Fruit fly (Drosophila melanogaster) whole organism, embryonic: Measurements from ENCODE around the gene CG32388.

Source experiments
- CG10959 ChIP-seq: fragments of 200-800 bp; sonication (Bioruptor generic); IDR thresholded peaks from 2 replicates; pipeline ENCODE4 v1.3.6; 2022; ENCODE audit warnings: missing biosample characterization, missing genetic modification characterization
- CG11093 ChIP-seq: fragments of 200-800 bp; sonication (Bioruptor generic); IDR thresholded peaks from 3 replicates; pipeline ENCODE4 v1.3.6; 2022; ENCODE audit warnings: missing biosample characterization, missing genetic modification characterization
- CG11560 ChIP-seq: fragments of 200-800 bp; sonication (Bioruptor generic); IDR thresholded peaks from 3 replicates; pipeline ENCODE4 v1.3.6; 2022; ENCODE audit warnings: missing biosample characterization, missing genetic modification characterization
- CG1233 ChIP-seq: fragments of 200-800 bp; sonication (Bioruptor generic); optimal IDR thresholded peaks from 4 replicates; lab custom pipeline; 2018; ENCODE audit warnings: missing biosample characterization, mild to moderate bottlenecking, missing genetic modification characterization
- CG13424 ChIP-seq: fragments of 200-800 bp; sonication (Bioruptor generic); optimal IDR thresholded peaks from 2 replicates; lab custom pipeline; 2019; ENCODE audit warnings: missing biosample characterization, mild to moderate bottlenecking, missing genetic modification characterization, moderate library complexity
- CG15011 ChIP-seq: fragments of 200-800 bp; sonication (Bioruptor generic); optimal IDR thresholded peaks from 3 replicates; lab custom pipeline; 2018; ENCODE audit warnings: missing biosample characterization, mild to moderate bottlenecking, missing genetic modification characterization
- CG15479 ChIP-seq: fragments of 200-800 bp; sonication (Bioruptor generic); optimal IDR thresholded peaks from 3 replicates; lab custom pipeline; 2019; ENCODE audit warnings: missing biosample characterization, mild to moderate bottlenecking, missing genetic modification characterization, moderate library complexity
- CG15514 ChIP-seq: fragments of 200-800 bp; sonication (Bioruptor generic); optimal IDR thresholded peaks from 3 replicates; lab custom pipeline; 2017; ENCODE audit warnings: missing biosample characterization, missing genetic modification characterization, mild to moderate bottlenecking, moderate library complexity, missing genetic modification reagents
- CG15601 ChIP-seq: fragments of 200-800 bp; sonication (Bioruptor generic); optimal IDR thresholded peaks from 3 replicates; lab custom pipeline; 2019; ENCODE audit warnings: missing biosample characterization, mild to moderate bottlenecking, missing genetic modification characterization, moderate library complexity
- CG1602 ChIP-seq: fragments of 200-800 bp; sonication (Bioruptor generic); optimal IDR thresholded peaks from 3 replicates; lab custom pipeline; 2016; ENCODE audit warnings: missing biosample characterization, missing genetic modification characterization
- CG17612 ChIP-seq: fragments of 200-800 bp; sonication (Bioruptor generic); IDR thresholded peaks from 2 replicates; pipeline ENCODE4 v1.3.6; 2022; ENCODE audit warnings: missing biosample characterization, missing genetic modification characterization
- CG18011 ChIP-seq: fragments of 200-800 bp; sonication (Bioruptor generic); optimal IDR thresholded peaks from 2 replicates; lab custom pipeline; 2017; ENCODE audit warnings: missing biosample characterization, missing genetic modification characterization, mild to moderate bottlenecking, moderate library complexity, missing genotype
- CG18476 ChIP-seq: fragments of 200-800 bp; sonication (Bioruptor generic); optimal IDR thresholded peaks from 2 replicates; lab custom pipeline; 2016; ENCODE audit warnings: missing biosample characterization, mild to moderate bottlenecking, missing genetic modification characterization
- CG18619 ChIP-seq: fragments of 200-800 bp; sonication (Bioruptor generic); optimal IDR thresholded peaks from 3 replicates; lab custom pipeline; 2017; ENCODE audit warnings: missing biosample characterization, mild to moderate bottlenecking, missing genetic modification characterization
- CG2129 ChIP-seq: fragments of 200-800 bp; sonication (Bioruptor generic); IDR thresholded peaks from 2 replicates; pipeline ENCODE4 v1.3.6; 2022; ENCODE audit warnings: missing biosample characterization, missing genetic modification characterization; ENCODE audit not compliant: partially characterized antibody
- CG32772 ChIP-seq: fragments of 200-800 bp; sonication (Bioruptor generic); IDR thresholded peaks from 2 replicates; pipeline ENCODE4 v1.3.6; 2022; ENCODE audit warnings: missing biosample characterization, missing genetic modification characterization
- CG4328 ChIP-seq: fragments of 200-800 bp; sonication (Bioruptor generic); optimal IDR thresholded peaks from 3 replicates; lab custom pipeline; 2017; ENCODE audit warnings: missing biosample characterization, missing genetic modification reagents, missing genetic modification characterization
- CG4707 ChIP-seq: fragments of 200-800 bp; sonication (Bioruptor generic); optimal IDR thresholded peaks from 2 replicates; lab custom pipeline; 2018; ENCODE audit warnings: missing biosample characterization, mild to moderate bottlenecking, missing genetic modification characterization, moderate library complexity
- CG7963 ChIP-seq: fragments of 200-800 bp; sonication (Bioruptor generic); IDR thresholded peaks from 3 replicates; pipeline ENCODE4 v1.3.6; 2022; ENCODE audit warnings: missing biosample characterization, missing genetic modification characterization; ENCODE audit not compliant: partially characterized antibody
- CG7987 ChIP-seq: fragments of 200-800 bp; sonication (Bioruptor generic); optimal IDR thresholded peaks from 2 replicates; lab custom pipeline; 2018; ENCODE audit warnings: missing biosample characterization, mild to moderate bottlenecking, missing genetic modification characterization, moderate library complexity
- E2f1 ChIP-seq: fragments of 200-800 bp; sonication (Bioruptor generic); IDR thresholded peaks from 2 replicates; pipeline ENCODE4 v1.3.6; 2022; ENCODE audit warnings: missing biosample characterization, missing genetic modification characterization
- HmgZ ChIP-seq: fragments of 200-800 bp; sonication (Bioruptor generic); optimal IDR thresholded peaks from 2 replicates; lab custom pipeline; 2018; ENCODE audit warnings: missing biosample characterization, mild to moderate bottlenecking, missing genetic modification characterization
- Lim3 ChIP-seq: fragments of 200-800 bp; sonication (Bioruptor generic); IDR thresholded peaks from 2 replicates; pipeline ENCODE4 v1.3.6; 2022; ENCODE audit warnings: missing biosample characterization, missing genetic modification characterization
- Nf-YB ChIP-seq: fragments of 200-800 bp; sonication (Bioruptor generic); optimal IDR thresholded peaks from 3 replicates; lab custom pipeline; 2019; ENCODE audit warnings: missing biosample characterization, mild to moderate bottlenecking, missing genetic modification characterization, moderate library complexity
- Poxn ChIP-seq: fragments of 200-800 bp; sonication (Bioruptor generic); IDR thresholded peaks from 2 replicates; pipeline ENCODE4 v1.3.6; 2022; ENCODE audit warnings: missing biosample characterization, missing genetic modification characterization
- Rx ChIP-seq: fragments of 200-800 bp; sonication (Bioruptor generic); IDR thresholded peaks from 2 replicates; pipeline ENCODE4 v1.3.6; 2022; ENCODE audit warnings: missing biosample characterization, missing genetic modification characterization
- Sin3A ChIP-seq: fragments of >200 bp; optimal IDR thresholded peaks from 2 replicates; lab custom pipeline; 2018
- Stat92E ChIP-seq, 3 experiments: fragments of >200 bp in 2 of 3; fragments of 200-800 bp in 1 of 3; sonication (Bioruptor generic) in 1 of 3; optimal IDR thresholded peaks; 2 replicates each; lab custom pipeline; 2017 to 2019; ENCODE audit warnings: missing biosample characterization in 3 of 3, missing genetic modification characterization in 3 of 3, mild to moderate bottlenecking in 1 of 3, moderate library complexity in 1 of 3
- Trl ChIP-seq, 3 experiments: fragments of >200 bp in 2 of 3; fragments of 200-800 bp in 1 of 3; sonication (Bioruptor generic) in 1 of 3; optimal IDR thresholded peaks; 2 replicates in 1 of 3; 3 replicates in 2 of 3; lab custom pipeline; 2016 to 2017; ENCODE audit warnings: missing biosample characterization in 1 of 3, missing genetic modification characterization in 1 of 3
- Xbp1 ChIP-seq: fragments of 200-800 bp; sonication (Bioruptor generic); optimal IDR thresholded peaks from 3 replicates; lab custom pipeline; 2016; ENCODE audit warnings: missing biosample characterization, mild to moderate bottlenecking, missing genetic modification characterization
- ac ChIP-seq: fragments of 200-800 bp; sonication (Bioruptor generic); optimal IDR thresholded peaks from 3 replicates; lab custom pipeline; 2017; ENCODE audit warnings: missing biosample characterization, mild to moderate bottlenecking, missing genetic modification characterization
- amos ChIP-seq: fragments of 200-800 bp; sonication (Bioruptor generic); IDR thresholded peaks from 2 replicates; pipeline ENCODE4 v1.3.6; 2022; ENCODE audit warnings: missing biosample characterization, missing genetic modification characterization; ENCODE audit not compliant: partially characterized antibody
- az2 ChIP-seq: fragments of 200-800 bp; sonication (Bioruptor generic); optimal IDR thresholded peaks from 3 replicates; lab custom pipeline; 2016; ENCODE audit warnings: missing biosample characterization, missing genetic modification characterization
- bab2 ChIP-seq: fragments of 200-800 bp; sonication (Bioruptor generic); optimal IDR thresholded peaks from 2 replicates; lab custom pipeline; 2016; ENCODE audit warnings: missing biosample characterization, missing genetic modification characterization
- bigmax ChIP-seq: fragments of 200-800 bp; sonication (Bioruptor generic); optimal IDR thresholded peaks from 2 replicates; lab custom pipeline; 2018; ENCODE audit warnings: missing biosample characterization, mild to moderate bottlenecking, missing genetic modification characterization
- bowl ChIP-seq: fragments of 200-800 bp; sonication (Bioruptor generic); IDR thresholded peaks from 2 replicates; pipeline ENCODE4 v1.3.6; 2022; ENCODE audit warnings: missing biosample characterization, missing genetic modification characterization
- btn ChIP-seq: fragments of 200-800 bp; sonication (Bioruptor generic); optimal IDR thresholded peaks from 2 replicates; lab custom pipeline; 2016; ENCODE audit warnings: missing biosample characterization, missing genetic modification characterization
- dimm ChIP-seq: fragments of 200-800 bp; sonication (Bioruptor generic); IDR thresholded peaks from 2 replicates; pipeline ENCODE4 v1.3.6; 2022; ENCODE audit warnings: missing biosample characterization, missing genetic modification characterization
- ind ChIP-seq: fragments of 200-800 bp; sonication (Bioruptor generic); optimal IDR thresholded peaks from 3 replicates; lab custom pipeline; 2016; ENCODE audit warnings: missing biosample characterization, missing genetic modification characterization
- inv ChIP-seq: fragments of 200-800 bp; sonication (Bioruptor generic); IDR thresholded peaks from 2 replicates; pipeline ENCODE4 v1.3.6; 2022; ENCODE audit warnings: missing biosample characterization, missing genetic modification characterization; ENCODE audit not compliant: partially characterized antibody
- pb ChIP-seq: fragments of 200-800 bp; sonication (Bioruptor generic); optimal IDR thresholded peaks from 3 replicates; lab custom pipeline; 2016; ENCODE audit warnings: missing biosample characterization, missing genetic modification characterization
- prd ChIP-seq, 3 experiments: fragments of >200 bp in 2 of 3; fragments of 200-800 bp in 1 of 3; sonication (Bioruptor generic) in 1 of 3; optimal IDR thresholded peaks in 2 of 3; IDR thresholded peaks in 1 of 3; 2 replicates in 2 of 3; 3 replicates in 1 of 3; pipeline versions ENCODE4 v1.3.6 to Lab custom; 2017 to 2022; ENCODE audit warnings: missing biosample characterization in 1 of 3, missing genetic modification characterization in 1 of 3
- row ChIP-seq: fragments of 200-800 bp; sonication (Bioruptor generic); IDR thresholded peaks from 3 replicates; pipeline ENCODE4 v1.3.6; 2022; ENCODE audit warnings: missing biosample characterization, missing genetic modification characterization
- sob ChIP-seq: fragments of 200-800 bp; sonication (Bioruptor generic); IDR thresholded peaks from 2 replicates; pipeline ENCODE4 v1.3.6; 2022; ENCODE audit warnings: missing biosample characterization, missing genetic modification characterization
- stwl ChIP-seq: fragments of 200-800 bp; sonication (Bioruptor generic); optimal IDR thresholded peaks from 3 replicates; lab custom pipeline; 2018; ENCODE audit warnings: missing biosample characterization, mild to moderate bottlenecking, missing genetic modification characterization, moderate library complexity
- tin ChIP-seq: fragments of 200-800 bp; sonication (Bioruptor generic); optimal IDR thresholded peaks from 3 replicates; lab custom pipeline; 2016; ENCODE audit warnings: missing biosample characterization, missing genetic modification characterization
- tx ChIP-seq: fragments of 200-800 bp; sonication (Bioruptor generic); optimal IDR thresholded peaks from 2 replicates; lab custom pipeline; 2016; ENCODE audit warnings: missing biosample characterization, missing genetic modification characterization
- vfl ChIP-seq: fragments of 200-800 bp; sonication (Bioruptor generic); optimal IDR thresholded peaks from 2 replicates; lab custom pipeline; 2016; ENCODE audit warnings: missing biosample characterization, missing genetic modification characterization

CG32388 gene

DNA sequence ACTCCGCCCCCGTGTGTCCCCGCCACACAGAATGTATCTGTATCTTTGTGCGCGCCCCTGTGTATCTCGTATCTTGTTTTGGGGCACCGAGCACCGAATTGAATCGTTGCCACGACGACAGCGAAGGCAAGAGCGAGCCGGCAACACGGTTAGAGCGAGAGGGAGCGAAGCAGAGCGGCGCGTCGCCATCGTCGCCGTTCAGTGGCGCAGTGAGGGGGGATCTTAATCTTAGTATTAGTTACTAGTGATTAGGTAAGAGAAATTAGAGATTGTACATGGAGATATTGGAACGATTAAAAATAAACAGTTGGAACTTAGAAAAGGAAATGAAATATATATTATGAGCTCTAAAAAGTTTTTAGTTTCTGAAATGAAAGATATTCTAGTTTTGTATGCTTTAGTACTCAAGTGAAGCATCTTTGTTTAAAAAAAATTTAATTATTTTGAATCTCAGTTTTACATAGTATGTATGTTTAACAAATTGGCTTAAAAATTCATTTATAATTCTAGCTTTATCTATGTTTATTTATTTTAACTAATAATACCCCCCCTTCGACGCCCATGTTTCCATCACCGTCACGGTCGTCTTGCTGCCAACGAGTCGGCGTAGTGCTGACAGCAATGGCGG lies 4.7 kb upstream of the CG32388 start (continued):
- TF ChIP-seq CG1602 (GFP tag; lab: Kevin White, UChicago), result peak; percentile 87
- no peak; the same call in 1 of the 2 replicates for TF ChIP-seq Lim3
- TF ChIP-seq tin (GFP tag; lab: Kevin White, UChicago), result peak; percentile 93
- TF ChIP-seq CG11093 (GFP tag; lab: Robert Waterston, UW), result peak; percentile 81
- peak; percentile 33 for TF ChIP-seq CG4707 (GFP tag; lab: Kevin White, UChicago)
- TF ChIP-seq ac (GFP tag; lab: Kevin White, UChicago), result peak; percentile 65
- 0 out of 2 replicates have a peak, but pooled peaks have one; percentile 20 for TF ChIP-seq dimm (GFP tag; lab: Robert Waterston, UW)
- TF ChIP-seq Sin3A, result no peak
- peak; percentile 94 for TF ChIP-seq CG13424 (tag; lab: Kevin White, UChicago)
- TF ChIP-seq CG11560 (tag; lab: Robert Waterston, UW), result peak; percentile 73; the same call in 1 of the 3 replicates
- TF ChIP-seq bigmax (GFP tag; lab: Kevin White, UChicago), result no peak
- TF ChIP-seq ind (GFP tag; lab: Kevin White, UChicago), result peak; percentile 89
- no peak for TF ChIP-seq vfl
- peak; percentile 98 for TF ChIP-seq Nf-YB
- no peak for TF ChIP-seq CG7963 (GFP tag; lab: Robert Waterston, UW)
- peak; percentile 23 for TF ChIP-seq stwl (tag; lab: Kevin White, UChicago)
- TF ChIP-seq CG18619 (GFP tag; lab: Kevin White, UChicago), result peak; percentile 94
- peak; percentile 37 for TF ChIP-seq tx (GFP tag; lab: Kevin White, UChicago)
- peak; percentile 59 for TF ChIP-seq pb (GFP tag; lab: Kevin White, UChicago)
- peak; percentile 56; the same call in 1 of the 2 replicates for TF ChIP-seq CG10959 (GFP tag; lab: Robert Waterston, UW)
- TF ChIP-seq CG15601, result peak; percentile 86
- peak; percentile 87 for TF ChIP-seq Xbp1 (GFP tag; lab: Kevin White, UChicago)
- peak; percentile 89 for TF ChIP-seq az2 (GFP tag; lab: Kevin White, UChicago)
- TF ChIP-seq Rx (GFP tag; lab: Robert Waterston, UW), result peak; percentile 38; the same call in 1 of the 2 replicates
- TF ChIP-seq CG15514 (GFP tag; lab: Kevin White, UChicago), result peak; percentile 63
- peak; percentile 94 for TF ChIP-seq CG4328 (GFP tag; lab: Kevin White, UChicago)
- no peak for TF ChIP-seq inv (GFP tag; lab: Robert Waterston, UW)
- peak; percentile 79 for TF ChIP-seq CG32772 (GFP tag; lab: Robert Waterston, UW)
- peak; percentile 92 for TF ChIP-seq CG1233 (GFP tag; lab: Kevin White, UChicago)
- peak; percentile 52; the same call in 1 of the 2 replicates for TF ChIP-seq CG17612 (GFP tag; lab: Robert Waterston, UW)
- TF ChIP-seq CG2129 (GFP tag; lab: Robert Waterston, UW), result no peak
- TF ChIP-seq E2f1 (GFP tag; lab: Robert Waterston, UW), result peak; percentile 83
- TF ChIP-seq bab2, result peak; percentile 69
- TF ChIP-seq CG18011, result peak; percentile 60
- peak; percentile 93 for TF ChIP-seq CG15011 (GFP tag; lab: Kevin White, UChicago)
- peak; percentile 7 for TF ChIP-seq btn (GFP tag; lab: Kevin White, UChicago)
- no peak for TF ChIP-seq bowl (GFP tag; lab: Robert Waterston, UW)
- no peak for TF ChIP-seq prd (optimal IDR thresholded peaks at IDR 0.05; lab: Kevin White, UChicago)
- TF ChIP-seq prd (GFP tag; IDR thresholded peaks at IDR 0.05; lab: Robert Waterston, UW), result peak; percentile 87
- TF ChIP-seq CG18476, result peak; percentile 90
- TF ChIP-seq sob (GFP tag; lab: Robert Waterston, UW), result peak; percentile 74
- peak; percentile 49 for TF ChIP-seq HmgZ (tag; lab: Kevin White, UChicago)
- peak; percentile 8 for TF ChIP-seq CG7987 (GFP tag; lab: Kevin White, UChicago)
- peak; percentile 9 for TF ChIP-seq CG15479 (GFP tag; lab: Kevin White, UChicago)
- peak; percentile 89 for TF ChIP-seq row (GFP tag; lab: Robert Waterston, UW)
- TF ChIP-seq Trl (optimal IDR thresholded peaks at IDR 0.05; lab: Kevin White, UChicago), result no peak
- peak; percentile 72 for TF ChIP-seq Trl (GFP tag; optimal IDR thresholded peaks at IDR 0.05; lab: Kevin White, UChicago)
- TF ChIP-seq amos (GFP tag; lab: Robert Waterston, UW), result no peak
- TF ChIP-seq Poxn, result peak; percentile 63
- peak in 1 of 3 experiments; percentile 33 for TF ChIP-seq Stat92E (GFP tag; optimal IDR thresholded peaks at IDR 0.05; lab: Kevin White, UChicago)
